Worm (Caenorhabditis elegans) whole organism, young adult: ENCODE data around the gene C26B9.5.

Source experiments
- B0019.2 ChIP-seq: fragments of 200-800 bp; sonication (Bioruptor generic); conservative IDR thresholded peaks from 2 replicates; pipeline ENCODE4 v1.3.6; 2022; ENCODE audit warnings: missing genetic modification reagents, missing genetic modification characterization, missing compliant biosample characterization
- B0035.1 ChIP-seq: sonication (generic microtip); optimal IDR thresholded peaks from 2 replicates; lab custom pipeline; 2016; ENCODE audit warnings: missing genetic modification characterization, mild to moderate bottlenecking, missing compliant biosample characterization, missing genotype, missing genetic modification reagents
- C06A6.2 ChIP-seq: fragments of 200-800 bp; sonication (Bioruptor generic); conservative IDR thresholded peaks from 2 replicates; pipeline ENCODE4 v1.3.6; 2022; ENCODE audit warnings: missing genetic modification characterization, missing compliant biosample characterization
- C17E4.6 ChIP-seq: fragments of 200-800 bp; sonication (Bioruptor generic); IDR thresholded peaks from 2 replicates; pipeline ENCODE4 v1.3.6; 2022; ENCODE audit warnings: missing genetic modification reagents, missing genetic modification characterization, missing compliant biosample characterization
- F22D6.2 ChIP-seq: sonication (generic microtip); optimal IDR thresholded peaks from 2 replicates; lab custom pipeline; 2016; ENCODE audit warnings: mild to moderate bottlenecking, missing genetic modification characterization, missing compliant biosample characterization
- F52B5.7 ChIP-seq: sonication (generic microtip); optimal IDR thresholded peaks from 2 replicates; lab custom pipeline; 2016; ENCODE audit warnings: mild to moderate bottlenecking, missing genetic modification characterization, missing compliant biosample characterization
- Y67H2A.10 ChIP-seq: fragments of 200-800 bp; sonication (Bioruptor generic); conservative IDR thresholded peaks from 2 replicates; pipeline ENCODE4 v1.3.6; 2022; ENCODE audit warnings: missing genetic modification reagents, missing genetic modification characterization, missing compliant biosample characterization
- aptf-2 ChIP-seq: fragments of 200-800 bp; sonication (Bioruptor generic); conservative IDR thresholded peaks from 2 replicates; pipeline ENCODE4 v1.3.6; 2022; ENCODE audit warnings: missing genetic modification reagents, missing genetic modification characterization, missing compliant biosample characterization
- attf-6 ChIP-seq: fragments of 200-800 bp; sonication (Bioruptor generic); IDR thresholded peaks from 2 replicates; pipeline ENCODE4 v1.3.6; 2022; ENCODE audit warnings: missing genetic modification reagents, missing genetic modification characterization, missing compliant biosample characterization
- ccch-3 ChIP-seq: fragments of 200-800 bp; sonication (Bioruptor generic); optimal IDR thresholded peaks from 2 replicates; lab custom pipeline; 2018; ENCODE audit warnings: mild to moderate bottlenecking, missing genetic modification characterization, missing compliant biosample characterization
- ceh-27 ChIP-seq: fragments of 200-800 bp; sonication (Bioruptor generic); optimal IDR thresholded peaks from 2 replicates; lab custom pipeline; 2018; ENCODE audit warnings: mild to moderate bottlenecking, missing genetic modification characterization, moderate library complexity, missing compliant biosample characterization
- chd-7 ChIP-seq: sonication (generic microtip); optimal IDR thresholded peaks from 2 replicates; lab custom pipeline; 2016; ENCODE audit warnings: mild to moderate bottlenecking, missing genetic modification characterization, moderate library complexity, missing compliant biosample characterization
- die-1 ChIP-seq: sonication (generic microtip); optimal IDR thresholded peaks from 2 replicates; lab custom pipeline; 2016; ENCODE audit warnings: missing genotype, mild to moderate bottlenecking, missing genetic modification characterization, missing compliant biosample characterization
- egl-18 ChIP-seq: fragments of 200-800 bp; sonication (Bioruptor generic); IDR thresholded peaks from 2 replicates; pipeline ENCODE4 v1.3.6; 2022; ENCODE audit warnings: missing genetic modification reagents, missing genetic modification characterization, missing compliant biosample characterization
- egl-44 ChIP-seq: fragments of 200-800 bp; sonication (Bioruptor generic); IDR thresholded peaks from 2 replicates; pipeline ENCODE4 v1.3.6; 2022; ENCODE audit warnings: missing genetic modification reagents, missing genetic modification characterization, missing compliant biosample characterization
- ekl-4 ChIP-seq: fragments of 200-800 bp; sonication (Bioruptor generic); IDR thresholded peaks from 2 replicates; pipeline ENCODE4 v1.3.6; 2022; ENCODE audit warnings: missing genetic modification reagents, missing genetic modification characterization, missing compliant biosample characterization
- ets-4 ChIP-seq: fragments of 200-800 bp; sonication (Bioruptor generic); optimal IDR thresholded peaks from 2 replicates; lab custom pipeline; 2018; ENCODE audit warnings: mild to moderate bottlenecking, missing genetic modification characterization, missing compliant biosample characterization
- gei-17 ChIP-seq: fragments of 200-800 bp; sonication (Bioruptor generic); optimal IDR thresholded peaks from 2 replicates; lab custom pipeline; 2018; ENCODE audit warnings: mild to moderate bottlenecking, missing genetic modification characterization, missing compliant biosample characterization
- hrde-1 ChIP-seq: sonication (generic microtip); optimal IDR thresholded peaks from 2 replicates; lab custom pipeline; 2016; ENCODE audit warnings: missing genetic modification characterization, mild to moderate bottlenecking, missing compliant biosample characterization, moderate library complexity, missing genotype, missing genetic modification reagents, borderline replicate concordance
- let-607 ChIP-seq, 2 experiments: fragments of 200-800 bp in 1 of 2; sonication (Bioruptor generic) in 1 of 2; sonication (generic microtip) in 1 of 2; optimal IDR thresholded peaks; 2 replicates each; lab custom pipeline; 2016 to 2018; ENCODE audit warnings: mild to moderate bottlenecking in 2 of 2, missing compliant biosample characterization in 2 of 2, missing genetic modification characterization in 2 of 2, moderate library complexity in 2 of 2, missing genotype in 1 of 2
- lin-54 ChIP-seq: fragments of 200-800 bp; sonication (Bioruptor generic); optimal IDR thresholded peaks from 2 replicates; lab custom pipeline; 2018; ENCODE audit warnings: mild to moderate bottlenecking, missing genetic modification characterization, missing compliant biosample characterization
- madf-10 ChIP-seq: sonication (generic microtip); optimal IDR thresholded peaks from 2 replicates; lab custom pipeline; 2016; ENCODE audit warnings: mild to moderate bottlenecking, missing genetic modification characterization, missing compliant biosample characterization
- madf-6 ChIP-seq: fragments of 200-800 bp; sonication (Bioruptor generic); IDR thresholded peaks from 2 replicates; pipeline ENCODE4 v1.3.6; 2022; ENCODE audit warnings: missing genetic modification reagents, missing genetic modification characterization, missing compliant biosample characterization
- nfya-2 ChIP-seq: fragments of 200-800 bp; sonication (Bioruptor generic); IDR thresholded peaks from 2 replicates; pipeline ENCODE4 v1.3.6; 2022; ENCODE audit warnings: missing genetic modification reagents, missing genetic modification characterization, missing compliant biosample characterization
- nfyb-1 ChIP-seq: fragments of 200-800 bp; sonication (Bioruptor generic); IDR thresholded peaks from 2 replicates; pipeline ENCODE4 v1.3.6; 2022; ENCODE audit warnings: missing genetic modification reagents, missing genetic modification characterization, missing compliant biosample characterization
- nhr-80 ChIP-seq: sonication (generic microtip); optimal IDR thresholded peaks from 2 replicates; lab custom pipeline; 2016; ENCODE audit warnings: missing genetic modification characterization, missing compliant biosample characterization
- nhr-90 ChIP-seq: sonication (generic microtip); optimal IDR thresholded peaks from 2 replicates; lab custom pipeline; 2016; ENCODE audit warnings: missing genotype, mild to moderate bottlenecking, missing genetic modification characterization, missing compliant biosample characterization
- pha-4 ChIP-seq: fragments of 150-350 bp; sonication (generic microtip); optimal IDR thresholded peaks from 2 replicates; lab custom pipeline; 2014; ENCODE audit warnings: missing biosample characterization, missing genetic modification reagents, missing genetic modification characterization
- rpc-1 ChIP-seq, 2 experiments: fragments of 150-350 bp in 1 of 2; sonication (generic microtip) in 1 of 2; optimal IDR thresholded peaks; 2 replicates each; lab custom pipeline; 2014 to 2018; ENCODE audit warnings: missing biosample characterization in 1 of 2, missing genetic modification characterization in 1 of 2, missing genetic modification reagents in 1 of 2, missing genotype in 1 of 2
- sea-2 ChIP-seq: fragments of 200-800 bp; sonication (Bioruptor generic); IDR thresholded peaks from 2 replicates; pipeline ENCODE4 v1.3.6; 2022; ENCODE audit warnings: missing genetic modification characterization, missing compliant biosample characterization
- snpc-4 ChIP-seq, 5 experiments: fragments of 150-350 bp in 1 of 5; sonication (generic microtip) in 4 of 5; optimal IDR thresholded peaks; 2 replicates each; lab custom pipeline; 2014 to 2018; ENCODE audit warnings: missing genetic modification characterization in 5 of 5, missing biosample characterization in 3 of 5, antibody characterized with exemption in 2 of 5, mild to moderate bottlenecking in 2 of 5, missing compliant biosample characterization in 2 of 5, missing genotype in 2 of 5, moderate library complexity in 2 of 5, missing genetic modification reagents in 1 of 5
- unc-62 ChIP-seq: fragments of 150-350 bp; optimal IDR thresholded peaks from 2 replicates; lab custom pipeline; 2014; ENCODE audit warnings: missing biosample characterization, missing genetic modification reagents, missing genetic modification characterization
- xnd-1 ChIP-seq: sonication (generic microtip); optimal IDR thresholded peaks from 2 replicates; lab custom pipeline; 2016; ENCODE audit warnings: missing genotype, missing genetic modification reagents, missing genetic modification characterization, missing compliant biosample characterization
- ztf-22 ChIP-seq: fragments of 200-800 bp; sonication (Bioruptor generic); optimal IDR thresholded peaks from 2 replicates; lab custom pipeline; 2018; ENCODE audit warnings: mild to moderate bottlenecking, missing genetic modification characterization, moderate library complexity, missing compliant biosample characterization
- ztf-26 ChIP-seq: sonication (generic microtip); optimal IDR thresholded peaks from 2 replicates; lab custom pipeline; 2017; ENCODE audit warnings: missing genetic modification characterization, missing compliant biosample characterization

C26B9.5 gene

DNA sequence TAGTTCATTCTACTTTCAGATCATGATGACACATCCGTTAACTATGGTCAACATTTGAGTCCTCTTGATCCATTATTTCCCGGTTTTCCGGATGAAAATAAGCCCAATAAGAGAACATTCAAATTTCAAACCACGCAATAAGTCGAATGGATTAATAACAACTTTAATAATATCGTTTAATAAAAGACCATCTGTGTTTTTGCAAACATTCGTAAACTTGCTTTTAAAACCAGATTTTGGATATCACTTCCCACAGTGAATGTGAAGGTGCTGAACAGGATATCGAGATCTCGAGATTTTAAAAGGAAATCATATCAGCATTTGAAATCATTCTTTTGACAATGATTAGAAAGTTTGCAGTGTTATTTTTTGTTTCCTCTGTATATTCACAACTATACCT is 12.7 kb downstream of the C26B9.5 start, which contains the start of gene C26B9.7:
TSS of gene C26B9.7 (plus strand) at position 301 of the 400 bp plus-strand sequence.
- TF ChIP-seq madf-10 (tag; lab: Kevin White, UChicago) (no peak), snpc-4 (GFP tag; optimal IDR thresholded peaks at IDR 0.05; lab: Kevin White, UChicago) (no peak), snpc-4 (tag; optimal IDR thresholded peaks at IDR 0.05; lab: Kevin White, UChicago) (no peak), ccch-3 (GFP tag; lab: Kevin White, UChicago) (no peak), egl-18 (GFP tag; lab: Robert Waterston, UW) (no peak), C06A6.2 (GFP tag; lab: Robert Waterston, UW) (no peak), hrde-1 (tag; lab: Kevin White, UChicago) (no peak), nfya-2 (GFP tag; lab: Robert Waterston, UW) (no peak), die-1 (no peak), ekl-4 (GFP tag; lab: Robert Waterston, UW) (no peak), let-607 (tag; optimal IDR thresholded peaks at IDR 0.05; lab: Kevin White, UChicago) (no peak), F52B5.7 (tag; lab: Kevin White, UChicago) (no peak), B0035.1 (no peak), madf-6 (GFP tag; lab: Robert Waterston, UW) (no peak), unc-62 (GFP tag; lab: Kevin White, UChicago) (no peak), C17E4.6 (GFP tag; lab: Robert Waterston, UW) (no peak), ceh-27 (GFP tag; lab: Kevin White, UChicago) (no peak)

DNA sequence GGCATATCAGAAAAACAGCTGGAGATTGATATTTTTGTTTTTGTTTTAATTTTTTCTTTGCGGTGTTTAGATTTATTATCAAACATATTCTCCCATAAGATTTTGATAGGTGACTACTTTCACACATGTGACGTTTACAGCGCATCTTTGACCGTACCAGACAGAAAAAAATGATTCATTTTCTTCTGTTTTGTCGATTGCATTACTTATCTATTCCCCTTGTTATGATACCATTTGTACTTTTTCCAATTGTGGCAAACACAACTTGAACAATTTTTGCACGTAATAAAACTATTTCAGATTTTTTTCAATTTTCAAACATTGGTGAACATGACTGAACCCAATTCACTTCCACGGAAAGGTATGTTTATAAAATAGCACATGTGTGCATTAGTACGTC is 15.0 kb downstream of the C26B9.5 start, which contains the start of gene C26B9.1:
TSS of gene C26B9.1 (plus strand) at position 301 of the 400 bp plus-strand sequence.
- TF ChIP-seq ztf-26 (tag; lab: Kevin White, UChicago), result no peak
- TF ChIP-seq nhr-90 (tag; lab: Kevin White, UChicago), result no peak
- no peak for TF ChIP-seq C06A6.2 (GFP tag; lab: Robert Waterston, UW)
- no peak for TF ChIP-seq aptf-2 (GFP tag; lab: Robert Waterston, UW)
- no peak for TF ChIP-seq nfyb-1 (GFP tag; lab: Robert Waterston, UW)
- TF ChIP-seq egl-44, result no peak
- TF ChIP-seq ets-4 (GFP tag; lab: Kevin White, UChicago), result no peak
- no peak for TF ChIP-seq nfya-2 (GFP tag; lab: Robert Waterston, UW)
- TF ChIP-seq Y67H2A.10, result no peak
- no peak for TF ChIP-seq pha-4 (tag; lab: Kevin White, UChicago)
- TF ChIP-seq sea-2 (GFP tag; lab: Robert Waterston, UW), result no peak
- no peak for TF ChIP-seq gei-17 (GFP tag; lab: Kevin White, UChicago)
- no peak for TF ChIP-seq F22D6.2 (tag; lab: Kevin White, UChicago)
- TF ChIP-seq B0035.1, result no peak
- no peak for TF ChIP-seq chd-7
- no peak for TF ChIP-seq madf-10 (tag; lab: Kevin White, UChicago)
- TF ChIP-seq B0019.2 (GFP tag; lab: Robert Waterston, UW), result no peak
- TF ChIP-seq rpc-1 (optimal IDR thresholded peaks at IDR 0.05; lab: Kevin White, UChicago), result no peak
- TF ChIP-seq rpc-1 (tag; optimal IDR thresholded peaks at IDR 0.05; lab: Kevin White, UChicago), result no peak
- no peak for TF ChIP-seq lin-54 (GFP tag; lab: Kevin White, UChicago)
- no peak for TF ChIP-seq attf-6

DNA sequence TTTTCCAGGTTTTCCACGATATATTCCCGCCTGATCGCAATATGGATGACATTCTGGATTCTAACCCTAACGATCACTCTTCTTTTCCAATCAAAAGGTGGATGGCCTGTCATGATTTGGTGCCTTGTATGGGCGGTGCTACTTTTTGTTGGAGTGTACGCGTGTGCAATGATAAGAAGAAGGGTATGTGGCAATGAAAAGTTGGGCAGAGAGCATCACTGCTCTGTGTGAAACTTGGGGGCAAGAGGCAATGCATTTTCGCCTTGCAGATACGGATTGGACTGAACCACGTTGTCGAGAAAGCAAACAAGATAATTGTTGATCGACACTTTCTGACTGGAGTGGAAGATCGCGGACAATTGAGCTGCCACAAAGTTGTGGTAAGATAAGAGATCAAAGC is 17.0 kb downstream of the C26B9.5 start:
- TF ChIP-seq rpc-1 (optimal IDR thresholded peaks at IDR 0.05; lab: Kevin White, UChicago) (no peak), rpc-1 (tag; optimal IDR thresholded peaks at IDR 0.05; lab: Kevin White, UChicago) (no peak), xnd-1 (tag; lab: Kevin White, UChicago) (no peak), let-607 (tag; optimal IDR thresholded peaks at IDR 0.05; lab: Kevin White, UChicago) (peak; percentile 66 to 85), nhr-80 (tag; lab: Kevin White, UChicago) (peak; percentile 91), ztf-22 (peak; percentile 14)
